Fruit fly (Drosophila melanogaster): ENCODE results near the gene CG14818.

Gene CG14818

DNA sequence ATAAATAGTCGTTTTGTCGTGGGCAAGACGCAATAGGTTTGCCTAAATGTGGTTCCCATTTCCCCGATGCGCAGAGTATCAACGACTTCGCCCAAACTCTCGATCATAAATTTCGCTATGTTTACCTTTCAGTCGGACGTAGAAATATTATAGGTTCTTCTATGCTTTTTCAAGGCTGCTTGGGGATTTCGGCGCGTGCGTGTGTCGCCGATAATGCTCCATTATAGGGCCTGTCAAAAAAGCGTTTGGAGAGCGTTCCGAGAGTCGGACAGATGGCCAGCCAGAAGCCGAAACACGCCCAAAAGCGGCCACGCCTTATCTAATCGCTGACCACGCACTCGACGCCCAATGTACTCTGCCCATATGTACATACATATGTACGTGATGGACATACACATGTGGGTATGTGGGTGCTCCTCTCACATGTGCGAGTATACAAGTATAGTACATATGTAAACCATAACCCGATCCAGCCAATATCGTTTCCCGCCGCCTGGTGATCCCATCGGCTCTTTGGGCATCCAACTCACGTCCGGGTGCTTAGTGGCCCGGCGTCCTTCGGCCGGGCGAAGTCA is 30.9 kb downstream of the CG14818 start:
- TF ChIP-seq Mio (GFP tag; optimal IDR thresholded peaks at IDR 0.05) (no peak), br (GFP tag; optimal IDR thresholded peaks at IDR 0.05) (no peak), sage (GFP tag; optimal IDR thresholded peaks at IDR 0.05) (no peak), Hnf4 (GFP tag; optimal IDR thresholded peaks at IDR 0.05) (no peak), Dfd (GFP tag; optimal IDR thresholded peaks at IDR 0.05) (no peak), OdsH (GFP tag; optimal IDR thresholded peaks at IDR 0.05) (no peak), rgr (GFP tag; optimal IDR thresholded peaks at IDR 0.05) (no peak), Hr78 (GFP tag; optimal IDR thresholded peaks at IDR 0.05) (no peak), CrebA (GFP tag; optimal IDR thresholded peaks at IDR 0.05; ENCODE audit: borderline replicate concordance) (no peak), dsf (GFP tag; optimal IDR thresholded peaks at IDR 0.05; ENCODE audit: borderline replicate concordance) (no peak), fru (GFP tag; optimal IDR thresholded peaks at IDR 0.05) (no peak)

DNA sequence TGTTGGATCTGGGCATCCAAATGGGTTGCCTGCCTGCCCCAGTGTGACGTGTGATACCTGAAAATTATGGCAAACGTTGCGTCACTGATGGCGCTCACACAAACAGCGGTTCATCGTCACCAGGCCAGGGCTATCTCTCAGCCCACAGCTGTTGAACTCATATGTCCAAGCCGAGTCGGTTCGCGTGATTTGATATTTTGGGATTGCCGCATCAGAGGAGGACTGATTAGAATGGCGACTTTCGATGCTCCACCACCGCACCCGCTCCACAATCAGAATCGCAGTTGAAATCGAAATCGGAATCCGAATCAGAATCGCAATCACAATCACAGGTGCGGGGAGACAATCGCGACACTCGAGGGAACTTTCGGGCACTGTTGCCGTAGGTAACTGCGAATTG is 31.8 kb downstream of the CG14818 start:
- TF ChIP-seq Rel (GFP tag; optimal IDR thresholded peaks at IDR 0.05) (no peak), Rel (tag; optimal IDR thresholded peaks at IDR 0.05) (peak; percentile 8), OdsH (GFP tag; optimal IDR thresholded peaks at IDR 0.05) (no peak), rgr (GFP tag; optimal IDR thresholded peaks at IDR 0.05) (no peak)

DNA sequence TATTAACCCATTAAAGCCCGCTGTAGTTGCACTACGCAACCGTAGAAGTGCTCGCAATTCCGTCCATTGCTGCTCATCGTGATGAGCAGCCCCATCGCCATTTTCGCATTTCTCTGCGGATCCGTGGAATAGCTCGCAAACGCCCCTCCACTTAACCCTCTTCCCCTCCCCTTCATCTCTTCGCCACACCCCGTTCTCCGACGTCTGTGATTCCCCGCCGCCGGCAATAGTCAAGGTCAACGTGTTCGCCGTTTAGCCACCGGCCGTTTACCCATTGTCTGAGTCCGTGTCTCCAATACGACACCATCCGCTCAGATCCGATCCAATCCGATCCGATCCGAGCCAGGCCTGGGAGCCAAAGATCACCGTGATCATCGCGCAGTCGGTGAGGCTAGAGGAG is 33.2 kb downstream of the CG14818 start:
- TF ChIP-seq Hr83 (GFP tag; optimal IDR thresholded peaks at IDR 0.05; ENCODE audit: poor library complexity, severe bottlenecking) (no peak), foxo (GFP tag; optimal IDR thresholded peaks at IDR 0.05) (no peak), Abd-B (GFP tag; optimal IDR thresholded peaks at IDR 0.05) (no peak), psq (GFP tag; optimal IDR thresholded peaks at IDR 0.05) (no peak), Rel (GFP tag; optimal IDR thresholded peaks at IDR 0.05) (no peak), Rel (tag; optimal IDR thresholded peaks at IDR 0.05) (peak; percentile 83), CG9705 (GFP tag; optimal IDR thresholded peaks at IDR 0.05) (no peak), OdsH (GFP tag; optimal IDR thresholded peaks at IDR 0.05) (no peak)

DNA sequence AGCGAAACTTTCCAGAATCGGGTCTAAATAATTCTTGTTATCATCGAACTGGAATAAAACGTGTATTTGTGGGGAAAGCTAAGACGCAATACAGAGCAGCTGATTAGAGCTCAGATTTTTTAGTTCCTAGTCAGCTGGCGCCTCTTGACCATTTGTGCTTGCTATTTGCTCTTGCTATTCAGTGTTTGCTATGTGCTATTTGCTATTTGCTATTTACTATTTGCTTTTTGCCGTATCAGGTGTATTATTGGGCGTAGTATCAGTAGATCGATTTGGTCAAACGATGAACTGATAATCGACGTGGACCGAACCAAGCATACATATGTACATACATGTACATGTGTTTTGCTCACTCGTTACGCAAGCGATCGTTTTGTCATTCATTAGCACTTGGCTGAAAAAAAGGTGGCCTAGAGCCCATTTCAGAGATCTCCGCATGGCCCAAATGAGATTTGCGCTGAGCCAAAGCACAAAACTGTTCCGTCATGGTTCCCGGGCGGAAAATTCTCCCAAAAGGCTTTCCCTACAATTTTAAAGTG is 34.1 kb downstream of the CG14818 start:
- no peak for TF ChIP-seq brk (GFP tag; optimal IDR thresholded peaks at IDR 0.05)
- TF ChIP-seq CrebA (GFP tag; optimal IDR thresholded peaks at IDR 0.05; ENCODE audit: borderline replicate concordance), result no peak
- no peak for TF ChIP-seq Abd-B (GFP tag; optimal IDR thresholded peaks at IDR 0.05)

DNA sequence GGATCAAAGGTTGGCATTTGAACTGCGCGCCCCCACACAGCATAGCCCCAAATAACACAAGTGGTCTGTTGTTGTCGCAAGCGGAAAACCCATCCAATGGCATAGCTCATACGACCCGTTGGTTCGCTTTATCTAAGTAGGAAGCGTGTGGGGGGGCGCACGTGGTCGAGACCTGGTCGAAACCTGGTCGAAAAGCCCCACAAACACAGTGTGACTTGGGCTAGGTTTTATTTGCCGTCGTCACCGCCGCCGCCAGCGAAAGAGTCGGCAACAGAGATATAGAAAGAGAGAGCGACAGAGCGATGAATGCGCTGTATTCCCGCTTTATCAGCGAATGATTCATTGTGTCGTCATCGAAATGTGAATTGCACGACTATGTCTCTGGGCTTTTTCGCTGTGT is 36.7 kb downstream of the CG14818 start:
- TF ChIP-seq fru (GFP tag; optimal IDR thresholded peaks at IDR 0.05) (no peak), sv (GFP tag; optimal IDR thresholded peaks at IDR 0.05) (no peak), sage (GFP tag; optimal IDR thresholded peaks at IDR 0.05) (no peak), Rel (GFP tag; optimal IDR thresholded peaks at IDR 0.05) (no peak), Rel (tag; optimal IDR thresholded peaks at IDR 0.05) (peak; percentile 41)

DNA sequence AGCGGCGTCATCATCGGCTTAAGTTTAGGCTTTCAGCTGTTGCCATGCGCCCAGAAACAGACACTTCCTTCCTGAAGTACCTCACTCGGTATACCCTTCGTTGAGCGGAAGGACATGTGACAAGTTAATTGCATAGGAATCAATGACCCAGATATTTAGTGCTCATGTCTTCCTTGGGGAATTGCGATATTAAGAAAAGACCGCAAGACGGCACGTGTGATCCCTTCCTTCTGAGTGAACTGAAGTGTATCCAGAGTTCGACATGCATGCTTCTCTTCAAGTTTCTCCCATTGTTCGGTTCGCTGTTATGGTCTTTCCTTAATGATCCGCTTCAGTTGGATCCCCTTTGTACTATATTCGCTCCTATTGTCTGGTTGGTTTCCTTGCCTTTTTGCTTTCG is 39.1 kb downstream of the CG14818 start:
- no peak for TF ChIP-seq jim (GFP tag; optimal IDR thresholded peaks at IDR 0.05)
- TF ChIP-seq Myc (optimal IDR thresholded peaks at IDR 0.05), result no peak
- TF ChIP-seq Dif (GFP tag; optimal IDR thresholded peaks at IDR 0.05; ENCODE audit: partially characterized antibody), result no peak
- TF ChIP-seq usp (GFP tag; optimal IDR thresholded peaks at IDR 0.05), result no peak
- TF ChIP-seq N (GFP tag; optimal IDR thresholded peaks at IDR 0.05), result no peak
- peak; percentile 67 for TF ChIP-seq Hnf4 (GFP tag; optimal IDR thresholded peaks at IDR 0.05)
- TF ChIP-seq GATAd (GFP tag; optimal IDR thresholded peaks at IDR 0.05), result no peak
- TF ChIP-seq Dfd (GFP tag; optimal IDR thresholded peaks at IDR 0.05), result no peak
- peak; percentile 85 for TF ChIP-seq ey (GFP tag; optimal IDR thresholded peaks at IDR 0.05)
- TF ChIP-seq Mio (GFP tag; optimal IDR thresholded peaks at IDR 0.05), result no peak
- no peak for TF ChIP-seq tai (GFP tag; optimal IDR thresholded peaks at IDR 0.05)
- TF ChIP-seq Hr83 (GFP tag; optimal IDR thresholded peaks at IDR 0.05; ENCODE audit: poor library complexity, severe bottlenecking), result no peak
- TF ChIP-seq sv (GFP tag; optimal IDR thresholded peaks at IDR 0.05), result no peak
- no peak for TF ChIP-seq Abd-B (GFP tag; optimal IDR thresholded peaks at IDR 0.05)
- TF ChIP-seq CG32264 (GFP tag; optimal IDR thresholded peaks at IDR 0.05), result peak; percentile 35
- TF ChIP-seq HLH106 (tag; optimal IDR thresholded peaks at IDR 0.05), result peak; percentile 67
- TF ChIP-seq br (GFP tag; optimal IDR thresholded peaks at IDR 0.05), result peak; percentile 79
- peak; percentile 88 for TF ChIP-seq psq (GFP tag; optimal IDR thresholded peaks at IDR 0.05)
- no peak for TF ChIP-seq dl (GFP tag; optimal IDR thresholded peaks at IDR 0.05; ENCODE audit: insufficient read depth in 1 of 2, partially characterized antibody in 2 of 2)
- no peak for TF ChIP-seq pan (optimal IDR thresholded peaks at IDR 0.05)
- no peak for TF ChIP-seq Vsx2 (GFP tag; optimal IDR thresholded peaks at IDR 0.05; ENCODE audit: partially characterized antibody)
- TF ChIP-seq CG9705 (GFP tag; optimal IDR thresholded peaks at IDR 0.05), result no peak
- no peak for TF ChIP-seq Jra (GFP tag; optimal IDR thresholded peaks at IDR 0.05)
- TF ChIP-seq OdsH (GFP tag; optimal IDR thresholded peaks at IDR 0.05), result peak; percentile 72
- TF ChIP-seq sage (GFP tag; optimal IDR thresholded peaks at IDR 0.05), result peak; percentile 20
- no peak for TF ChIP-seq Hr78 (GFP tag; optimal IDR thresholded peaks at IDR 0.05)
- TF ChIP-seq h (GFP tag; optimal IDR thresholded peaks at IDR 0.05), result peak; percentile 88
- TF ChIP-seq Rel (GFP tag; optimal IDR thresholded peaks at IDR 0.05), result no peak
- TF ChIP-seq Rel (tag; optimal IDR thresholded peaks at IDR 0.05), result no peak
- peak; percentile 76 for TF ChIP-seq rgr (GFP tag; optimal IDR thresholded peaks at IDR 0.05)
- peak in 1 of 2 experiments; percentile 78 for TF ChIP-seq foxo (GFP tag; optimal IDR thresholded peaks at IDR 0.05)
- peak; percentile 86 for TF ChIP-seq fru (GFP tag; optimal IDR thresholded peaks at IDR 0.05)
- TF ChIP-seq woc (GFP tag; optimal IDR thresholded peaks at IDR 0.05), result peak; percentile 94
- TF ChIP-seq brk (GFP tag; optimal IDR thresholded peaks at IDR 0.05), result no peak

All from whole organism, wandering third instar larva.